Fruit fly (Drosophila melanogaster) whole organism, embryonic: Measurements from ENCODE around the gene Drice.

Experiments used
- C15 ChIP-seq: fragments of 200-800 bp; sonication (Bioruptor generic); IDR thresholded peaks from 3 replicates; pipeline ENCODE4 v1.3.6; 2022; ENCODE audit warnings: missing biosample characterization, missing genetic modification characterization
- CG10267 ChIP-seq: fragments of 200-800 bp; sonication (Bioruptor generic); optimal IDR thresholded peaks from 2 replicates; lab custom pipeline; 2018; ENCODE audit warnings: missing biosample characterization, mild to moderate bottlenecking, missing genetic modification characterization, moderate library complexity
- CG11723 ChIP-seq: fragments of 200-800 bp; sonication (Bioruptor generic); optimal IDR thresholded peaks from 2 replicates; lab custom pipeline; 2017; ENCODE audit warnings: missing biosample characterization, mild to moderate bottlenecking, missing genetic modification characterization
- CG12236 ChIP-seq: fragments of 200-800 bp; sonication (Bioruptor generic); optimal IDR thresholded peaks from 2 replicates; lab custom pipeline; 2016; ENCODE audit warnings: missing biosample characterization, missing genetic modification characterization
- CG13296 ChIP-seq: fragments of 200-800 bp; sonication (Bioruptor generic); optimal IDR thresholded peaks from 3 replicates; lab custom pipeline; 2018; ENCODE audit warnings: missing biosample characterization, mild to moderate bottlenecking, missing genetic modification characterization
- CG13894 ChIP-seq: fragments of 200-800 bp; sonication (Bioruptor generic); optimal IDR thresholded peaks from 3 replicates; lab custom pipeline; 2018; ENCODE audit warnings: missing biosample characterization, mild to moderate bottlenecking, missing genetic modification characterization, moderate library complexity
- CG14441 ChIP-seq: fragments of 200-800 bp; sonication (Bioruptor generic); IDR thresholded peaks from 2 replicates; pipeline ENCODE4 v1.3.6; 2022; ENCODE audit warnings: missing biosample characterization, missing genetic modification characterization
- CG14667 ChIP-seq: fragments of 200-800 bp; sonication (Bioruptor generic); IDR thresholded peaks from 2 replicates; pipeline ENCODE4 v1.3.6; 2022; ENCODE audit warnings: missing biosample characterization, missing genetic modification characterization
- CG16815 ChIP-seq: fragments of 200-800 bp; sonication (Bioruptor generic); optimal IDR thresholded peaks from 3 replicates; lab custom pipeline; 2017; ENCODE audit warnings: missing biosample characterization, mild to moderate bottlenecking, missing genetic modification characterization
- CG17802 ChIP-seq: fragments of 200-800 bp; sonication (Bioruptor generic); optimal IDR thresholded peaks from 2 replicates; lab custom pipeline; 2018; ENCODE audit warnings: missing biosample characterization, mild to moderate bottlenecking, missing genetic modification characterization, moderate library complexity
- CG17912 ChIP-seq: fragments of 200-800 bp; sonication (Bioruptor generic); optimal IDR thresholded peaks from 2 replicates; lab custom pipeline; 2018; ENCODE audit warnings: missing biosample characterization, mild to moderate bottlenecking, missing genetic modification characterization
- CG18262 ChIP-seq: fragments of 200-800 bp; optimal IDR thresholded peaks from 3 replicates; lab custom pipeline; 2019; ENCODE audit warnings: missing biosample characterization, mild to moderate bottlenecking, missing genetic modification characterization, moderate library complexity
- CG2120 ChIP-seq: fragments of 200-800 bp; sonication (Bioruptor generic); optimal IDR thresholded peaks from 3 replicates; lab custom pipeline; 2016; ENCODE audit warnings: missing biosample characterization, missing genetic modification characterization
- CG2712 ChIP-seq: fragments of 200-800 bp; optimal IDR thresholded peaks from 3 replicates; lab custom pipeline; 2019; ENCODE audit warnings: missing biosample characterization, mild to moderate bottlenecking, missing genetic modification characterization, moderate library complexity
- CG30403 ChIP-seq: fragments of 200-800 bp; sonication (Bioruptor generic); optimal IDR thresholded peaks from 3 replicates; lab custom pipeline; 2016; ENCODE audit warnings: missing biosample characterization, missing genetic modification characterization
- CG33557 ChIP-seq: fragments of 200-800 bp; sonication (Bioruptor generic); optimal IDR thresholded peaks from 2 replicates; lab custom pipeline; 2019; ENCODE audit warnings: missing biosample characterization, mild to moderate bottlenecking, missing genetic modification characterization, moderate library complexity
- CG34224 ChIP-seq: fragments of 200-800 bp; sonication (Bioruptor generic); IDR thresholded peaks from 3 replicates; pipeline ENCODE4 v1.3.6; 2022; ENCODE audit warnings: missing biosample characterization, missing genetic modification characterization; ENCODE audit not compliant: partially characterized antibody
- CG34376 ChIP-seq: fragments of 200-800 bp; sonication (Bioruptor generic); optimal IDR thresholded peaks from 2 replicates; lab custom pipeline; 2018; ENCODE audit warnings: missing biosample characterization, mild to moderate bottlenecking, missing genetic modification characterization
- CG4328 ChIP-seq: fragments of 200-800 bp; sonication (Bioruptor generic); optimal IDR thresholded peaks from 3 replicates; lab custom pipeline; 2017; ENCODE audit warnings: missing biosample characterization, missing genetic modification reagents, missing genetic modification characterization
- CG4730 ChIP-seq: fragments of 200-800 bp; sonication (Bioruptor generic); IDR thresholded peaks from 2 replicates; pipeline ENCODE4 v1.3.6; 2022; ENCODE audit warnings: missing biosample characterization, missing genetic modification characterization
- CG9797 ChIP-seq: fragments of 200-800 bp; sonication (Bioruptor generic); optimal IDR thresholded peaks from 3 replicates; lab custom pipeline; 2018; ENCODE audit warnings: missing biosample characterization, mild to moderate bottlenecking, missing genetic modification characterization
- Camta ChIP-seq: fragments of 200-800 bp; sonication (Bioruptor generic); optimal IDR thresholded peaks from 2 replicates; lab custom pipeline; 2016; ENCODE audit warnings: missing biosample characterization, missing genetic modification characterization
- CrebB ChIP-seq: fragments of 200-800 bp; sonication (Bioruptor generic); optimal IDR thresholded peaks from 3 replicates; lab custom pipeline; 2018; ENCODE audit warnings: missing biosample characterization, mild to moderate bottlenecking, missing genetic modification characterization
- Dip3 ChIP-seq: fragments of 200-800 bp; sonication (Bioruptor generic); optimal IDR thresholded peaks from 3 replicates; lab custom pipeline; 2016; ENCODE audit warnings: missing biosample characterization, missing genetic modification characterization
- Gsc ChIP-seq: fragments of 200-800 bp; sonication (Bioruptor generic); IDR thresholded peaks from 2 replicates; pipeline ENCODE4 v1.3.6; 2022; ENCODE audit warnings: missing biosample characterization, missing genetic modification characterization
- HLHmδ ChIP-seq: fragments of 200-800 bp; sonication (Bioruptor generic); optimal IDR thresholded peaks from 2 replicates; lab custom pipeline; 2018; ENCODE audit warnings: missing biosample characterization, mild to moderate bottlenecking, missing genetic modification characterization, moderate library complexity
- Hand ChIP-seq: fragments of 200-800 bp; sonication (Bioruptor generic); optimal IDR thresholded peaks from 2 replicates; lab custom pipeline; 2017; ENCODE audit warnings: mild to moderate bottlenecking, missing biosample characterization, missing genetic modification reagents, missing genetic modification characterization
- NC2α ChIP-seq: fragments of 200-800 bp; sonication (Bioruptor generic); optimal IDR thresholded peaks from 2 replicates; lab custom pipeline; 2016; ENCODE audit warnings: missing biosample characterization, missing genetic modification characterization
- NC2β ChIP-seq: fragments of 200-800 bp; sonication (Bioruptor generic); optimal IDR thresholded peaks from 2 replicates; lab custom pipeline; 2016; ENCODE audit warnings: missing biosample characterization, missing genetic modification characterization
- Six4 ChIP-seq: fragments of 200-800 bp; sonication (Bioruptor generic); optimal IDR thresholded peaks from 2 replicates; lab custom pipeline; 2016; ENCODE audit warnings: missing biosample characterization, missing genetic modification characterization
- Trl ChIP-seq, 3 experiments: fragments of >200 bp in 2 of 3; fragments of 200-800 bp in 1 of 3; sonication (Bioruptor generic) in 1 of 3; optimal IDR thresholded peaks; 2 replicates in 1 of 3; 3 replicates in 2 of 3; lab custom pipeline; 2016 to 2017; ENCODE audit warnings: missing biosample characterization in 1 of 3, missing genetic modification characterization in 1 of 3
- Xbp1 ChIP-seq: fragments of 200-800 bp; sonication (Bioruptor generic); optimal IDR thresholded peaks from 3 replicates; lab custom pipeline; 2016; ENCODE audit warnings: missing biosample characterization, mild to moderate bottlenecking, missing genetic modification characterization
- al ChIP-seq: fragments of 200-800 bp; sonication (Bioruptor generic); IDR thresholded peaks from 2 replicates; pipeline ENCODE4 v1.3.6; 2022; ENCODE audit warnings: missing biosample characterization, missing genetic modification characterization
- bab2 ChIP-seq: fragments of 200-800 bp; sonication (Bioruptor generic); optimal IDR thresholded peaks from 2 replicates; lab custom pipeline; 2016; ENCODE audit warnings: missing biosample characterization, missing genetic modification characterization
- btn ChIP-seq: fragments of 200-800 bp; sonication (Bioruptor generic); optimal IDR thresholded peaks from 2 replicates; lab custom pipeline; 2016; ENCODE audit warnings: missing biosample characterization, missing genetic modification characterization
- fd64A ChIP-seq: fragments of 200-800 bp; sonication (Bioruptor generic); optimal IDR thresholded peaks from 3 replicates; lab custom pipeline; 2018; ENCODE audit warnings: missing biosample characterization, mild to moderate bottlenecking, missing genetic modification characterization
- gcm ChIP-seq: fragments of 200-800 bp; sonication (Bioruptor generic); optimal IDR thresholded peaks from 2 replicates; lab custom pipeline; 2019; ENCODE audit warnings: missing biosample characterization, mild to moderate bottlenecking, missing genetic modification characterization, moderate library complexity
- insv ChIP-seq, 2 experiments: fragments of 200-800 bp; sonication (Bioruptor generic); optimal IDR thresholded peaks; 3 replicates each; lab custom pipeline; 2016 to 2018; ENCODE audit warnings: missing biosample characterization in 2 of 2, missing genetic modification characterization in 2 of 2
- kay ChIP-seq: fragments of 200-800 bp; sonication (Bioruptor generic); optimal IDR thresholded peaks from 2 replicates; lab custom pipeline; 2016; ENCODE audit warnings: missing biosample characterization, missing genetic modification characterization
- lbe ChIP-seq: fragments of 200-800 bp; sonication (Bioruptor generic); optimal IDR thresholded peaks from 2 replicates; lab custom pipeline; 2016; ENCODE audit warnings: missing biosample characterization, mild to moderate bottlenecking, missing genetic modification characterization
- nom ChIP-seq: fragments of 200-800 bp; sonication (Bioruptor generic); optimal IDR thresholded peaks from 2 replicates; lab custom pipeline; 2017; ENCODE audit warnings: missing biosample characterization, missing genetic modification characterization, mild to moderate bottlenecking, moderate library complexity, missing genetic modification reagents
- pfk ChIP-seq: fragments of 200-800 bp; sonication (Bioruptor generic); optimal IDR thresholded peaks from 2 replicates; lab custom pipeline; 2018; ENCODE audit warnings: missing biosample characterization, mild to moderate bottlenecking, missing genetic modification characterization, moderate library complexity
- pum ChIP-seq: fragments of 200-800 bp; sonication (Bioruptor generic); optimal IDR thresholded peaks from 2 replicates; lab custom pipeline; 2016; ENCODE audit warnings: missing biosample characterization, missing genetic modification characterization
- row ChIP-seq: fragments of 200-800 bp; sonication (Bioruptor generic); IDR thresholded peaks from 3 replicates; pipeline ENCODE4 v1.3.6; 2022; ENCODE audit warnings: missing biosample characterization, missing genetic modification characterization
- stwl ChIP-seq: fragments of 200-800 bp; sonication (Bioruptor generic); optimal IDR thresholded peaks from 3 replicates; lab custom pipeline; 2018; ENCODE audit warnings: missing biosample characterization, mild to moderate bottlenecking, missing genetic modification characterization, moderate library complexity
- tin ChIP-seq: fragments of 200-800 bp; sonication (Bioruptor generic); optimal IDR thresholded peaks from 3 replicates; lab custom pipeline; 2016; ENCODE audit warnings: missing biosample characterization, missing genetic modification characterization
- tna ChIP-seq: fragments of 200-800 bp; sonication (Bioruptor generic); IDR thresholded peaks from 2 replicates; pipeline ENCODE4 v1.3.6; 2022; ENCODE audit warnings: missing biosample characterization, missing genetic modification characterization; ENCODE audit not compliant: partially characterized antibody
- twi ChIP-seq: fragments of 200-800 bp; optimal IDR thresholded peaks from 2 replicates; lab custom pipeline; 2019; ENCODE audit warnings: missing biosample characterization, mild to moderate bottlenecking, missing genetic modification characterization, moderate library complexity
- tx ChIP-seq: fragments of 200-800 bp; sonication (Bioruptor generic); optimal IDR thresholded peaks from 2 replicates; lab custom pipeline; 2016; ENCODE audit warnings: missing biosample characterization, missing genetic modification characterization
- unc-4 ChIP-seq: fragments of 200-800 bp; sonication (Bioruptor generic); IDR thresholded peaks from 2 replicates; pipeline ENCODE4 v1.3.6; 2022; ENCODE audit warnings: missing biosample characterization, missing genetic modification characterization; ENCODE audit not compliant: partially characterized antibody

The Drice gene

DNA sequence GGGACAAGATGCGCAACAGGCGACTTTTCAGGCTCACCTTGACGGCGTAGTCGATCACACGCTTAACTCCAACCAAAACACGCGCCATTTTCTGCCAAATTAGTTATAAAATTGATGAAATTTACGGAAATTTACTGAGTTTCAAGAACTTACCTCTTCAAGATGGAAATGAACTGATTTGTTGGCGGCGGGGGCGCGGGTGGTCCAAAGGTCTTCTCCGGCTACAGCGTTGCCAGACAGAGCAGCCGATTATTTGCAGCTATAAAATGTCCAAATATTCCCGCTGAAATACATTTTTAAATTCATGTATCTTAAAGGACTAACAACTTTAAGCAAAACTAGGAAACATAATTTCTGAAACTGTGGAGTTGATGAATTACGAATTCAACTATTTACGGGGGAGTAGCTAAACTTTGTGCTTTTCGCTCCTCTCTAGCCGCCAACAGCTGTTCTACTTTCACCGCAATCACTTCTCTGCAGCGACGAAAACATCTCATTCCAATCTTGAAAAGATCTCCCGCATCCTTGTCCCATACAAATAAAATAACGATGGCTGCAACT, 3.4 kb downstream of the Drice start, which contains the start of the genes Etfb and CG7789 (continued):
- peak; percentile 87 for TF ChIP-seq CG34224 (GFP tag; lab: Robert Waterston, UW)
- peak; percentile 34 for TF ChIP-seq CG12236 (GFP tag; lab: Kevin White, UChicago)
- peak; percentile 32 for TF ChIP-seq CG33557
- peak; percentile 69 for TF ChIP-seq Dip3 (GFP tag; lab: Kevin White, UChicago)
- peak; percentile 78 for TF ChIP-seq C15 (GFP tag; lab: Robert Waterston, UW)
- peak; percentile 73 for TF ChIP-seq CrebB (tag; lab: Kevin White, UChicago)
- TF ChIP-seq bab2 = peak; percentile 78
- TF ChIP-seq pum = peak; percentile 57
- no peak for TF ChIP-seq Gsc
- TF ChIP-seq CG13296 (GFP tag; lab: Kevin White, UChicago) = no peak
- TF ChIP-seq row (GFP tag; lab: Robert Waterston, UW) = peak; percentile 93
- TF ChIP-seq twi (tag; lab: Kevin White, UChicago) = peak; percentile 52
- no peak for TF ChIP-seq lbe (GFP tag; lab: Kevin White, UChicago)
- TF ChIP-seq al (GFP tag; lab: Robert Waterston, UW) = peak; percentile 80
- peak; percentile 88 for TF ChIP-seq unc-4 (GFP tag; lab: Robert Waterston, UW)
- TF ChIP-seq nom (GFP tag; lab: Kevin White, UChicago) = peak; percentile 99
- TF ChIP-seq NC2α = no peak
- peak; percentile 80 for TF ChIP-seq CG14441
- TF ChIP-seq CG16815 (GFP tag; lab: Kevin White, UChicago) = peak; percentile 59
- peak; percentile 62 for TF ChIP-seq Camta
- peak; percentile 46 for TF ChIP-seq CG17912
- no peak for TF ChIP-seq CG13894 (tag; lab: Kevin White, UChicago)
- peak; percentile 75 for TF ChIP-seq tx (GFP tag; lab: Kevin White, UChicago)
- TF ChIP-seq Six4 (GFP tag; lab: Kevin White, UChicago) = peak; percentile 14
- no peak for TF ChIP-seq CG17802
- peak; percentile 80 for TF ChIP-seq NC2β (GFP tag; lab: Kevin White, UChicago)
- TF ChIP-seq CG14667 (GFP tag; lab: Robert Waterston, UW) = peak; percentile 36
- TF ChIP-seq pfk (GFP tag; lab: Kevin White, UChicago) = no peak
- TF ChIP-seq gcm = no peak
- peak; percentile 68 for TF ChIP-seq tin
- no peak for TF ChIP-seq tna (GFP tag; lab: Robert Waterston, UW)
- no peak for TF ChIP-seq Hand (GFP tag; lab: Kevin White, UChicago)
- no peak for TF ChIP-seq CG11723
- no peak for TF ChIP-seq fd64A (GFP tag; lab: Kevin White, UChicago)
- TF ChIP-seq CG34376 (GFP tag; lab: Kevin White, UChicago) = peak; percentile 80
- TF ChIP-seq CG4328 = peak; percentile 68
- peak; percentile 36 for TF ChIP-seq CG9797
- peak; percentile 84 for TF ChIP-seq Xbp1 (GFP tag; lab: Kevin White, UChicago)
- TF ChIP-seq insv (GFP tag; optimal IDR thresholded peaks at IDR 0.05; lab: Kevin White, UChicago) = peak in 1 of 2 experiments; percentile 61
- peak; percentile 92 for TF ChIP-seq CG2120 (GFP tag; lab: Kevin White, UChicago)
- TF ChIP-seq Trl (optimal IDR thresholded peaks at IDR 0.05; lab: Kevin White, UChicago) = no peak
- TF ChIP-seq Trl (GFP tag; optimal IDR thresholded peaks at IDR 0.05; lab: Kevin White, UChicago) = peak; percentile 67
- peak; percentile 37 for TF ChIP-seq CG10267
- no peak for TF ChIP-seq HLHmδ (GFP tag; lab: Kevin White, UChicago)
- peak; percentile 53 for TF ChIP-seq CG2712 (tag; lab: Kevin White, UChicago)
- peak; percentile 66 for TF ChIP-seq CG4730
- TF ChIP-seq CG30403 = peak; percentile 88
- TF ChIP-seq stwl (tag; lab: Kevin White, UChicago) = peak; percentile 11
- no peak for TF ChIP-seq CG18262 (tag; lab: Kevin White, UChicago)
- no peak for TF ChIP-seq kay (GFP tag; lab: Kevin White, UChicago)
- TF ChIP-seq btn = peak; percentile 31
